Worm (Caenorhabditis elegans): ENCODE measurements around the gene R07B7.8.

DNA sequence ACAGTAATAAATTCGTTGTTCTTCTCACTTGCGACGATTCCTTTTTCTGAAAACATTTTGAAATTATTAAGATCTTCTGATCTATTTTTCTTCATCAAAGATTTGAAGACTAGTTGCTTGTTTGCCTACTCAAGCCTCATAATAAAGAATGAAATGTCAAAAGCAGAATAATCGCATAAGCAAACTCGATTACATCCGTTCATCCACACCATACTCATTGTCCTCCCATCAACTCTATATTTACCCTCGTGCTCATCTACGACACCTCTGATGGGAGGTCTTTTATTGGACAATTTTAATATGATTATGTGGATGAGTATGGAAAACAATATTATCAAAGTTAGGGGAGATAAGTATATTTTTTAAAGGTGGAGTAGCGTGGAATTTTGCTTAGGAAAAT lies 50.3 kb downstream of the R07B7.8 start:
- TF ChIP-seq dpl-1 (GFP tag; optimal IDR thresholded peaks at IDR 0.05): no peak
- TF ChIP-seq lin-29 (GFP tag; IDR thresholded peaks at IDR 0.05): no peak
- TF ChIP-seq ces-1 (GFP tag; optimal IDR thresholded peaks at IDR 0.05): no peak
- no peak for TF ChIP-seq nhr-28 (tag; optimal IDR thresholded peaks at IDR 0.05)
- TF ChIP-seq pha-4 (GFP tag; IDR thresholded peaks at IDR 0.05): no peak
- no peak for TF ChIP-seq pha-4 (tag; optimal IDR thresholded peaks at IDR 0.05)
- TF ChIP-seq lin-15B (tag; optimal IDR thresholded peaks at IDR 0.05): no peak
- no peak for TF ChIP-seq ceh-82 (tag; optimal IDR thresholded peaks at IDR 0.05)
- TF ChIP-seq zag-1 (tag; optimal IDR thresholded peaks at IDR 0.05): no peak
